Fruit fly (Drosophila melanogaster): ENCODE measurements around the gene CG10366.

CG10366 gene

DNA sequence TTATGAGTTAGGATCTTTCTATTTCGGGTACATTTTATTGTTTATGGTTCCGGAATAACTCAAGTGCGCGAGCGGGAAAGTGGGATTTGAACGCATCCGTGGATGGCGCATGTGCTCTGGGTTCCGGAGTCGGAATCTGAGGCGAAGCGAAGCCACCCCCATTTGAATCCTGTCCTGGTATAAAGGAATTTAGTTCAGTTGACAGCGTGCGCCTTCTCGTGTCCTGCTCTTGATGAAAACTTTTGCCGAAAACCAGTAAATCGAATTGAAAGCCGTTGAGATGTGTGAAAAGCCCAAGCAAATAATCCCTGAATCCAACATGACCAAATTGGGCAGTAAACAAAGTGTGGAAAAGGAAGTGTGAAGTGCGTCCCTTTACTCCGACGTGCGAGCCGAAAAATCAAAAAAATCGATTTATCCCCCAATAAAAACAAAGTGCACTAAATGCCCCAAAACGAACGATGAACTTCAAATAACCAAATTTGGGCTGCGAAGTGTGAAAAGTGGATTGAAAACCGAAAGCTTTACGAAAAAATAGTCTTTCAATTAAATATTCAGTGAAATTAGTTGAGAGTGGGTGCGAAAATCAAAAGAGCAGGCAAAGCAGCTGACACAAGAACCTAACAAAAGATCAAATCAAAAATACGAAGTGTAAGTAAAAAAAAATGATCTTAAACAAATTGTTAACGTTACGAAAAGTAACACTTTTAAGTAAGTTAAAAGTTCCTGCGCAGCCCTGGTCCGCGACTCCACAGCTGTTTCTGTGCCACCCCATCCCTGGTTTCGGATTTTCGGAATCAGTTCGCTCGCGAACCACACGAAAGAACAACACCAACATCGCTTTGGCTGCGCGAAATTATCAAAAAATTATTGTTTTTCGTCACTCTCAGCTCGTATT, 2.6 kb downstream of the CG10366 start, which contains the start of gene Lar (continued):
- TF ChIP-seq CG12942 (GFP tag; optimal IDR thresholded peaks at IDR 0.05), result peak; percentile 5
- TF ChIP-seq crc (GFP tag; optimal IDR thresholded peaks at IDR 0.05), result peak; percentile 56
- no peak for TF ChIP-seq Nf-YB (GFP tag; optimal IDR thresholded peaks at IDR 0.05)
- TF ChIP-seq CG15269 (tag; optimal IDR thresholded peaks at IDR 0.05), result peak; percentile 61
- TF ChIP-seq CG1024 (GFP tag; IDR thresholded peaks at IDR 0.05), result peak; percentile 16; the same call in 1 of the 2 replicates
- peak; percentile 37 for TF ChIP-seq Blimp-1 (GFP tag; optimal IDR thresholded peaks at IDR 0.05)
- TF ChIP-seq Sry-β (GFP tag; optimal IDR thresholded peaks at IDR 0.05), result peak; percentile 26
- TF ChIP-seq CG3838 (GFP tag; optimal IDR thresholded peaks at IDR 0.05), result no peak
- peak; percentile 68 for TF ChIP-seq gem (tag; optimal IDR thresholded peaks at IDR 0.05)
- no peak for TF ChIP-seq corto (GFP tag; optimal IDR thresholded peaks at IDR 0.05)
- no peak for TF ChIP-seq run (tag; optimal IDR thresholded peaks at IDR 0.05)
- peak; percentile 41 for TF ChIP-seq kni (GFP tag; optimal IDR thresholded peaks at IDR 0.05)
- TF ChIP-seq insv (GFP tag; optimal IDR thresholded peaks at IDR 0.05), result peak in 1 of 2 experiments; percentile 36
- TF ChIP-seq emc (GFP tag; optimal IDR thresholded peaks at IDR 0.05), result no peak
- TF ChIP-seq disco-r (GFP tag; optimal IDR thresholded peaks at IDR 0.05), result no peak
- TF ChIP-seq Adf1 (GFP tag; IDR thresholded peaks at IDR 0.05), result no peak
- peak; percentile 68 for TF ChIP-seq Sin3A (optimal IDR thresholded peaks at IDR 0.05)
- TF ChIP-seq p53 (GFP tag; optimal IDR thresholded peaks at IDR 0.05), result peak; percentile 64
- peak; percentile 45 for TF ChIP-seq CG10979 (tag; optimal IDR thresholded peaks at IDR 0.05)
- TF ChIP-seq Mrtf (GFP tag; IDR thresholded peaks at IDR 0.05), result peak; percentile 50; the same call in 1 of the 3 replicates
- TF ChIP-seq CG14441 (GFP tag; IDR thresholded peaks at IDR 0.05), result peak; percentile 31; the same call in 1 of the 2 replicates
- TF ChIP-seq Gsc (GFP tag; IDR thresholded peaks at IDR 0.05), result no peak
- no peak for TF ChIP-seq aop (GFP tag; IDR thresholded peaks at IDR 0.05)
- no peak for TF ChIP-seq CG17802 (tag; optimal IDR thresholded peaks at IDR 0.05)
- TF ChIP-seq cwo (GFP tag; optimal IDR thresholded peaks at IDR 0.05), result no peak
- peak; percentile 50 for TF ChIP-seq CG18262 (tag; optimal IDR thresholded peaks at IDR 0.05)
- TF ChIP-seq nom (GFP tag; optimal IDR thresholded peaks at IDR 0.05), result peak; percentile 37
- no peak for TF ChIP-seq Rx (GFP tag; IDR thresholded peaks at IDR 0.05)
- peak; percentile 1 for TF ChIP-seq CG18476 (GFP tag; optimal IDR thresholded peaks at IDR 0.05)
- TF ChIP-seq B-H1 (GFP tag; IDR thresholded peaks at IDR 0.05), result peak; percentile 19; the same call in 1 of the 3 replicates
- TF ChIP-seq gcm2 (GFP tag; optimal IDR thresholded peaks at IDR 0.05), result peak; percentile 47
- no peak for TF ChIP-seq sqz (GFP tag; optimal IDR thresholded peaks at IDR 0.05)
- TF ChIP-seq CG17328 (GFP tag; IDR thresholded peaks at IDR 0.05), result peak; percentile 50; the same call in 1 of the 2 replicates
- TF ChIP-seq Usf (GFP tag; optimal IDR thresholded peaks at IDR 0.05), result no peak
- no peak for TF ChIP-seq bigmax (GFP tag; optimal IDR thresholded peaks at IDR 0.05)
- TF ChIP-seq crp (GFP tag; optimal IDR thresholded peaks at IDR 0.05), result peak; percentile 84 to 96
- no peak for TF ChIP-seq CG31388 (GFP tag; optimal IDR thresholded peaks at IDR 0.05)
- no peak for TF ChIP-seq kah (GFP tag; optimal IDR thresholded peaks at IDR 0.05)
- TF ChIP-seq Deaf1 (tag; optimal IDR thresholded peaks at IDR 0.05), result peak; percentile 45
- TF ChIP-seq Hr3 (GFP tag; optimal IDR thresholded peaks at IDR 0.05), result peak; percentile 41
- peak; percentile 42 for TF ChIP-seq dm (GFP tag; optimal IDR thresholded peaks at IDR 0.05)
- no peak for TF ChIP-seq CG30431 (GFP tag; optimal IDR thresholded peaks at IDR 0.05)
- 0 out of 3 replicates have a peak, but pooled peaks have one; percentile 18 for TF ChIP-seq CG11560 (tag; IDR thresholded peaks at IDR 0.05)
- no peak for TF ChIP-seq Neu2 (GFP tag; optimal IDR thresholded peaks at IDR 0.05; ENCODE audit: borderline replicate concordance)
- no peak for TF ChIP-seq vfl (GFP tag; optimal IDR thresholded peaks at IDR 0.05)
- TF ChIP-seq CG17829 (tag; optimal IDR thresholded peaks at IDR 0.05), result peak; percentile 69
- TF ChIP-seq CG4820 (GFP tag; optimal IDR thresholded peaks at IDR 0.05), result peak; percentile 53
- TF ChIP-seq NfI (GFP tag; optimal IDR thresholded peaks at IDR 0.05), result peak; percentile 31

Data from whole organism, embryonic.